Worm (Caenorhabditis elegans) whole organism, mixed stage, embryonic: ENCODE data around the gene rnr-2.

Experiments used
- lin-13 ChIP-seq: fragments of 150-350 bp; optimal IDR thresholded peaks from 2 replicates; lab custom pipeline; 2014; ENCODE audit warnings: missing biosample characterization, missing genetic modification characterization
- nhr-237 ChIP-seq: fragments of 150-350 bp; optimal IDR thresholded peaks from 2 replicates; lab custom pipeline; 2014; ENCODE audit warnings: missing biosample characterization, missing genetic modification characterization
- nhr-28 ChIP-seq: fragments of 150-350 bp; optimal IDR thresholded peaks from 2 replicates; lab custom pipeline; 2014; ENCODE audit warnings: missing biosample characterization, missing genetic modification characterization
- pha-4 ChIP-seq: fragments of 150-350 bp; optimal IDR thresholded peaks from 2 replicates; lab custom pipeline; 2018; ENCODE audit warnings: missing biosample characterization, missing genetic modification reagents, missing genetic modification characterization
- snpc-4 ChIP-seq: fragments of 150-350 bp; optimal IDR thresholded peaks from 2 replicates; lab custom pipeline; 2014; ENCODE audit warnings: missing biosample characterization, missing genetic modification characterization

DNA sequence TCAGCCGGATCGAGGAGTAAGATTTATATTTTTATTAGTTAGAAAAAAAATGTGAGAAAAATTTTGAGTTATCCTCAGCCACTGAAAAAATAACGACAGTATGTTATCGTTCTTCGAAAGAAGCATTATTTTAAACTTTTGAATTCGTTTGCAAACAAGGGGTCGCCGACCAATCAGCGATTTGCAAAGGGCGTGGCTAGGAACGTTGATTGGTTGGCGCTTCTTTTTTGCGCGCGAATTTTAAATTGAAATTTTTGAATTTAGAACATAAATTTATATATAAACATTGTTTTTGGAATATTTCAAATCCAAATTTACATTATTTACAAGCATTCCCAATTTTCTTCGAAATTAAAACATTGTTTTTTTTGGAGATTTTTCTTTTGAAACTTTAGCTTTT is 48.4 kb upstream of the rnr-2 start:
- TF ChIP-seq lin-13 (tag; lab: Kevin White, UChicago) (no peak), snpc-4 (tag; lab: Kevin White, UChicago) (no peak), nhr-237 (no peak), pha-4 (tag; lab: Kevin White, UChicago) (no peak), nhr-28 (tag; lab: Kevin White, UChicago) (no peak)
